Worm (Caenorhabditis elegans) whole organism, L4/young adult: ENCODE measurements around the gene Y49E10.27.

Experiments
- W03F9.2 ChIP-seq: fragments of 150-350 bp; optimal IDR thresholded peaks from 2 replicates; lab custom pipeline; 2014; ENCODE audit warnings: missing biosample characterization, missing genetic modification characterization
- dao-5 ChIP-seq: sonication (generic microtip); optimal IDR thresholded peaks from 2 replicates; lab custom pipeline; 2016; ENCODE audit warnings: missing genotype, missing genetic modification characterization, moderate library complexity, missing compliant biosample characterization
- him-1 ChIP-seq: sonication (generic microtip); optimal IDR thresholded peaks from 2 replicates; lab custom pipeline; 2016; ENCODE audit warnings: missing genotype, missing genetic modification reagents, missing genetic modification characterization, missing compliant biosample characterization

- no peak for TF ChIP-seq him-1 (tag; lab: Kevin White, UChicago)
- no peak for TF ChIP-seq W03F9.2
- TF ChIP-seq dao-5 (tag; lab: Kevin White, UChicago) = no peak
These were observed 11.8 kb downstream of the Y49E10.27 start, which contains the start of gene Y49E10.18 for ce11 chrIII:12445991-12446502.
